Worm (Caenorhabditis elegans): ENCODE measurements around the gene selt-1.2.
A peak's percentile ranks its signal among the peaks of the same experiment; 100 is the strongest.

selt-1.2 gene

ce11 chrV:10713704-10714239 lies 33.4 kb downstream of the selt-1.2 start:
- TF ChIP-seq tbx-11 (GFP tag; IDR thresholded peaks at IDR 0.05) (no peak), hmbx-1 (tag; optimal IDR thresholded peaks at IDR 0.05) (no peak), hnd-1 (tag; optimal IDR thresholded peaks at IDR 0.05) (no peak)

- TF ChIP-seq pes-1 (GFP tag; IDR thresholded peaks at IDR 0.05) (0 out of 2 replicates have a peak, but pooled peaks have one; percentile 23), tra-4 (tag; optimal IDR thresholded peaks at IDR 0.05) (no peak)
These were observed 34.6 kb downstream of the selt-1.2 start for ce11 chrV:10712608-10712900.

- TF ChIP-seq pes-1 (GFP tag; IDR thresholded peaks at IDR 0.05) (no peak), ama-1 (optimal IDR thresholded peaks at IDR 0.05) (peak; percentile 53), tbx-11 (GFP tag; IDR thresholded peaks at IDR 0.05) (no peak), aly-1 (tag; optimal IDR thresholded peaks at IDR 0.05) (no peak), scrt-1 (GFP tag; IDR thresholded peaks at IDR 0.05) (no peak), ets-7 (tag; optimal IDR thresholded peaks at IDR 0.05) (no peak), hmg-4 (GFP tag; optimal IDR thresholded peaks at IDR 0.05) (no peak), F13C5.2 (tag; optimal IDR thresholded peaks at IDR 0.05) (no peak)
These were observed 35.1 kb downstream of the selt-1.2 start for ce11 chrV:10711829-10712607.

- TF ChIP-seq hmg-4 (GFP tag; optimal IDR thresholded peaks at IDR 0.05) (no peak), flt-1 (GFP tag; IDR thresholded peaks at IDR 0.05) (no peak), ceh-36 (tag; optimal IDR thresholded peaks at IDR 0.05) (no peak), hnd-1 (tag; optimal IDR thresholded peaks at IDR 0.05) (no peak), ceh-13 (GFP tag; optimal IDR thresholded peaks at IDR 0.05) (no peak), pes-1 (GFP tag; IDR thresholded peaks at IDR 0.05) (no peak), ama-1 (optimal IDR thresholded peaks at IDR 0.05) (no peak), ets-7 (tag; optimal IDR thresholded peaks at IDR 0.05) (no peak), sea-1 (GFP tag; conservative IDR thresholded peaks at IDR 0.05) (no peak)
These were observed 36.2 kb downstream of the selt-1.2 start for ce11 chrV:10711004-10711403.

ce11 chrV:10709385-10709784 lies 37.8 kb downstream of the selt-1.2 start:
- TF ChIP-seq tbx-11 (GFP tag; IDR thresholded peaks at IDR 0.05) (no peak), hmg-4 (GFP tag; optimal IDR thresholded peaks at IDR 0.05) (no peak), sea-1 (GFP tag; conservative IDR thresholded peaks at IDR 0.05) (no peak), tbx-37 (GFP tag; conservative IDR thresholded peaks at IDR 0.05) (no peak), F13C5.2 (tag; optimal IDR thresholded peaks at IDR 0.05) (no peak), hnd-1 (tag; optimal IDR thresholded peaks at IDR 0.05) (no peak), tra-4 (tag; optimal IDR thresholded peaks at IDR 0.05) (no peak), hmbx-1 (tag; optimal IDR thresholded peaks at IDR 0.05) (no peak), B0310.2 (tag; optimal IDR thresholded peaks at IDR 0.05) (no peak), scrt-1 (GFP tag; IDR thresholded peaks at IDR 0.05) (no peak), ama-1 (optimal IDR thresholded peaks at IDR 0.05) (no peak), pes-1 (GFP tag; IDR thresholded peaks at IDR 0.05) (no peak)

- TF ChIP-seq hmbx-1 (tag; optimal IDR thresholded peaks at IDR 0.05) (no peak), tra-4 (tag; optimal IDR thresholded peaks at IDR 0.05) (no peak), flt-1 (GFP tag; IDR thresholded peaks at IDR 0.05) (no peak), hmg-4 (GFP tag; optimal IDR thresholded peaks at IDR 0.05) (no peak), pes-1 (GFP tag; IDR thresholded peaks at IDR 0.05) (no peak), B0310.2 (tag; optimal IDR thresholded peaks at IDR 0.05) (no peak)
These were observed 38.8 kb downstream of the selt-1.2 start for ce11 chrV:10708346-10708745.

- TF ChIP-seq aly-1 (tag; optimal IDR thresholded peaks at IDR 0.05), result no peak
- TF ChIP-seq hnd-1 (tag; optimal IDR thresholded peaks at IDR 0.05), result no peak
- TF ChIP-seq B0310.2 (tag; optimal IDR thresholded peaks at IDR 0.05), result no peak
- no peak for TF ChIP-seq hmbx-1 (tag; optimal IDR thresholded peaks at IDR 0.05)
- no peak for TF ChIP-seq tbx-37 (GFP tag; conservative IDR thresholded peaks at IDR 0.05)
These were observed 44.3 kb downstream of the selt-1.2 start for ce11 chrV:10702910-10703309.

ce11 chrV:10702249-10702648 lies 44.9 kb downstream of the selt-1.2 start, which contains the start of gene pph-1:
TSS of gene pph-1 (plus strand) at chrV:10702549.
- no peak for TF ChIP-seq flt-1 (GFP tag; IDR thresholded peaks at IDR 0.05)
- TF ChIP-seq aly-1 (tag; optimal IDR thresholded peaks at IDR 0.05), result no peak
- no peak for TF ChIP-seq ceh-36 (tag; optimal IDR thresholded peaks at IDR 0.05)
- TF ChIP-seq sea-1 (GFP tag; conservative IDR thresholded peaks at IDR 0.05), result no peak

- no peak for TF ChIP-seq scrt-1 (GFP tag; IDR thresholded peaks at IDR 0.05)
- TF ChIP-seq ama-1 (optimal IDR thresholded peaks at IDR 0.05), result no peak
These were observed 48.0 kb downstream of the selt-1.2 start for ce11 chrV:10699122-10699521.
